Worm (Caenorhabditis elegans): ENCODE data around the gene ZK105.12.

ZK105.12 gene

ce11 chrV:7675904-7676303 lies 40.0 kb downstream of the ZK105.12 start, which contains the start of gene C12D5.3:
Gene C12D5.3, plus strand, starts transcription at chrV:7676204.
- TF ChIP-seq ceh-79 (tag; optimal IDR thresholded peaks at IDR 0.05) (no peak), hlh-26 (GFP tag; conservative IDR thresholded peaks at IDR 0.05) (no peak), Y53G8AR.9 (GFP tag; conservative IDR thresholded peaks at IDR 0.05) (no peak), F55B11.4 (tag; optimal IDR thresholded peaks at IDR 0.05; ENCODE audit: borderline replicate concordance, insufficient read depth) (no peak), pha-4 (tag; optimal IDR thresholded peaks at IDR 0.05) (no peak), unc-62 (GFP tag; optimal IDR thresholded peaks at IDR 0.05) (no peak), mcd-1 (GFP tag; IDR thresholded peaks at IDR 0.05) (no peak), C06A6.2 (GFP tag; conservative IDR thresholded peaks at IDR 0.05) (no peak), madf-6 (GFP tag; IDR thresholded peaks at IDR 0.05) (no peak), K11D2.4 (GFP tag; IDR thresholded peaks at IDR 0.05) (no peak), T26A5.8 (tag; optimal IDR thresholded peaks at IDR 0.05) (no peak), tlf-1 (GFP tag; optimal IDR thresholded peaks at IDR 0.05) (no peak), ceh-91 (GFP tag; IDR thresholded peaks at IDR 0.05) (no peak), nfya-2 (GFP tag; IDR thresholded peaks at IDR 0.05) (no peak), K12H6.12 (tag; optimal IDR thresholded peaks at IDR 0.05) (no peak), F57A8.1 (GFP tag; optimal IDR thresholded peaks at IDR 0.05) (no peak), bed-2 (GFP tag; IDR thresholded peaks at IDR 0.05) (no peak), egl-44 (GFP tag; IDR thresholded peaks at IDR 0.05) (no peak), F49E8.2 (tag; optimal IDR thresholded peaks at IDR 0.05; ENCODE audit: insufficient read depth) (no peak)

ce11 chrV:7672258-7672657 lies 43.7 kb downstream of the ZK105.12 start, which contains the start of gene C12D5.4:
Gene C12D5.4, plus strand, starts transcription at chrV:7672558.
- TF ChIP-seq nhr-120 (GFP tag; IDR thresholded peaks at IDR 0.05) (no peak), dox-1 (GFP tag; IDR thresholded peaks at IDR 0.05) (no peak), Y79H2A.3 (GFP tag; conservative IDR thresholded peaks at IDR 0.05) (no peak), nhr-90 (tag; optimal IDR thresholded peaks at IDR 0.05) (no peak), lin-26 (GFP tag; IDR thresholded peaks at IDR 0.05) (no peak), egl-44 (GFP tag; IDR thresholded peaks at IDR 0.05) (no peak), mcd-1 (GFP tag; IDR thresholded peaks at IDR 0.05) (no peak), T26A5.8 (tag; optimal IDR thresholded peaks at IDR 0.05) (no peak), lir-1 (GFP tag; conservative IDR thresholded peaks at IDR 0.05) (no peak)

- TF ChIP-seq ceh-40 (GFP tag; IDR thresholded peaks at IDR 0.05) (no peak), mcd-1 (GFP tag; IDR thresholded peaks at IDR 0.05) (no peak), snpc-1.3 (tag; optimal IDR thresholded peaks at IDR 0.05; ENCODE audit: insufficient read depth) (no peak), rpc-1 (optimal IDR thresholded peaks at IDR 0.05) (no peak), rpc-1 (tag; optimal IDR thresholded peaks at IDR 0.05) (no peak), F23B12.7 (tag; optimal IDR thresholded peaks at IDR 0.05; ENCODE audit: insufficient read depth) (no peak)
Observed at ce11 chrV:7667940-7668339, 48.0 kb downstream of the ZK105.12 start, which contains the start of gene C12D5.5. Gene C12D5.5, plus strand, starts transcription at chrV:7668240.

Measured in whole organism, young adult.